Worm (Caenorhabditis elegans): ENCODE measurements around the gene M151.3.

- no peak for TF ChIP-seq him-1 (tag; optimal IDR thresholded peaks at IDR 0.05)
- TF ChIP-seq W03F9.2 (tag; optimal IDR thresholded peaks at IDR 0.05) = no peak
- no peak for TF ChIP-seq dao-5 (tag; optimal IDR thresholded peaks at IDR 0.05)
Observed at ce11 chrII:3634765-3635164, 7.8 kb downstream of the M151.3 start.

Data from whole organism, L4/young adult.